Worm (Caenorhabditis elegans) whole organism, L2 larva: Measurements from ENCODE around the gene rfc-3.

Experiments used
- R02D3.7 ChIP-seq: fragments of 150-350 bp; optimal IDR thresholded peaks from 2 replicates; lab custom pipeline; 2014; ENCODE audit warnings: missing biosample characterization, missing genetic modification characterization
- ama-1 ChIP-seq: fragments of 150-350 bp; optimal IDR thresholded peaks from 2 replicates; lab custom pipeline; 2018; ENCODE audit warnings: inconsistent platforms
- elt-3 ChIP-seq: sonication (generic microtip); optimal IDR thresholded peaks from 2 replicates; lab custom pipeline; 2017; ENCODE audit warnings: missing biosample characterization, missing genetic modification characterization
- lin-13 ChIP-seq: fragments of 150-350 bp; optimal IDR thresholded peaks from 2 replicates; lab custom pipeline; 2014; ENCODE audit warnings: missing biosample characterization, missing genetic modification reagents, missing genetic modification characterization
- mab-5 ChIP-seq: fragments of 150-350 bp; optimal IDR thresholded peaks from 2 replicates; lab custom pipeline; 2014; ENCODE audit warnings: missing biosample characterization, missing genetic modification characterization
- mdl-1 ChIP-seq, 2 experiments: fragments of 150-350 bp in 1 of 2; sonication (generic microtip) in 1 of 2; optimal IDR thresholded peaks; 2 replicates each; lab custom pipeline; 2017; ENCODE audit warnings: missing biosample characterization in 2 of 2, missing genetic modification characterization in 2 of 2
- nhr-6 ChIP-seq: fragments of 150-350 bp; optimal IDR thresholded peaks from 2 replicates; lab custom pipeline; 2014; ENCODE audit warnings: missing biosample characterization, missing genetic modification characterization
- skn-1 ChIP-seq: sonication (generic microtip); optimal IDR thresholded peaks from 2 replicates; lab custom pipeline; 2017; ENCODE audit warnings: missing biosample characterization, missing genetic modification characterization
- snpc-4 ChIP-seq: fragments of 150-350 bp; optimal IDR thresholded peaks from 2 replicates; lab custom pipeline; 2014; ENCODE audit warnings: missing biosample characterization, missing genetic modification characterization
- unc-55 ChIP-seq: fragments of 150-350 bp; sonication (generic microtip); optimal IDR thresholded peaks from 3 replicates; lab custom pipeline; 2014; ENCODE audit warnings: missing biosample characterization, missing genetic modification reagents, missing genetic modification characterization

ce11 chrIV:13076620-13077019, 18.9 kb upstream of the rfc-3 start, which contains the start of gene C39E9.7:
- TF ChIP-seq R02D3.7 (tag; lab: Kevin White, UChicago) (no peak), ama-1 (no peak), skn-1 (tag; lab: Kevin White, UChicago) (no peak), lin-13 (GFP tag; lab: Kevin White, UChicago) (no peak), unc-55 (no peak), mab-5 (tag; lab: Kevin White, UChicago) (no peak), elt-3 (no peak), nhr-6 (no peak), snpc-4 (tag; lab: Kevin White, UChicago) (no peak), mdl-1 (tag; optimal IDR thresholded peaks at IDR 0.05; lab: Kevin White, UChicago) (no peak)
